Worm (Caenorhabditis elegans) whole organism, early embryonic: ENCODE results near the gene irld-52.
"Not testable (repeated sequence)": the region's sequence is repeated elsewhere in the genome, so short reads cannot be mapped to it uniquely, and the experiment has no call there.

Experiments used
- ama-1 ChIP-seq: fragments of 150-350 bp; optimal IDR thresholded peaks from 2 replicates; lab custom pipeline; 2014
- ceh-36 ChIP-seq: sonication (generic microtip); optimal IDR thresholded peaks from 2 replicates; lab custom pipeline; 2016; ENCODE audit warnings: missing genetic modification characterization, inconsistent platforms, missing compliant biosample characterization
- tbx-37 ChIP-seq: fragments of 200-800 bp; sonication (Bioruptor generic); conservative IDR thresholded peaks from 2 replicates; pipeline ENCODE4 v1.3.6; 2022; ENCODE audit warnings: missing genetic modification reagents, missing genetic modification characterization, missing compliant biosample characterization

DNA sequence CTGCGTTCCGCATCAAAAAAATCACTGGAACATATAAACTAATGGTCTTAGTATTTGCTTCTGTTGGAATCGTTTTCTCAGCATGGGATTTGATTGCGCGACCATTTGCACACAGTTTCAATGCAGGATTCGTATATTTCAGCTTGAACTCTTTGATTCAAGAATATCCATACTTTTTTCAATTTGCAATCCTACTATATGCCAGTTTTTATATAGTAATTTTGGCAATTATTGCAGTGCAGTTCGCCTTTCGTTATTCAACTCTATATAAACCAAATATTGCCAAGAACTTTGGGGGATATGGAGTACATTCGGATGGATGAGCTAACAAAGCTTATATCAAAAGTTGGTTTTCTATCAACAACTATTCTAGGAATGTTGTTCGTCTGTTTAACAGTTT is 26.5 kb upstream of the irld-52 start, which contains the start of gene str-5:
- TF ChIP-seq tbx-37 (GFP tag; lab: Robert Waterston, UW); ama-1 (lab: Kevin White, UChicago); ceh-36 (tag; lab: Kevin White, UChicago): not testable (repeated sequence)
